Fruit fly (Drosophila melanogaster) whole organism, embryonic: Measurements from ENCODE around the gene Rad23.
A peak's percentile ranks its signal among the peaks of the same experiment; 100 is the strongest.

Experiments used
- Aef1 ChIP-seq: fragments of 200-800 bp; sonication (Bioruptor generic); IDR thresholded peaks from 3 replicates; pipeline ENCODE4 v1.3.6; 2022; ENCODE audit warnings: missing biosample characterization, missing genetic modification characterization
- CG10209 ChIP-seq: fragments of 200-800 bp; sonication (Bioruptor generic); optimal IDR thresholded peaks from 3 replicates; lab custom pipeline; 2017; ENCODE audit warnings: missing biosample characterization, mild to moderate bottlenecking, missing genetic modification characterization, missing genetic modification reagents
- CG1024 ChIP-seq: fragments of 200-800 bp; sonication (Bioruptor generic); IDR thresholded peaks from 2 replicates; pipeline ENCODE4 v1.3.6; 2022; ENCODE audit warnings: missing biosample characterization, missing genetic modification characterization
- CG12769 ChIP-seq: fragments of 200-800 bp; sonication (Bioruptor generic); optimal IDR thresholded peaks from 2 replicates; lab custom pipeline; 2019; ENCODE audit warnings: missing biosample characterization, mild to moderate bottlenecking, missing genetic modification characterization, moderate library complexity
- CG12942 ChIP-seq: fragments of 200-800 bp; sonication (Bioruptor generic); optimal IDR thresholded peaks from 3 replicates; lab custom pipeline; 2016; ENCODE audit warnings: missing biosample characterization, missing genetic modification characterization
- CG13296 ChIP-seq: fragments of 200-800 bp; sonication (Bioruptor generic); optimal IDR thresholded peaks from 3 replicates; lab custom pipeline; 2018; ENCODE audit warnings: missing biosample characterization, mild to moderate bottlenecking, missing genetic modification characterization
- CG1602 ChIP-seq: fragments of 200-800 bp; sonication (Bioruptor generic); optimal IDR thresholded peaks from 3 replicates; lab custom pipeline; 2016; ENCODE audit warnings: missing biosample characterization, missing genetic modification characterization
- CG17186 ChIP-seq: fragments of 200-800 bp; sonication (Bioruptor generic); optimal IDR thresholded peaks from 3 replicates; lab custom pipeline; 2017; ENCODE audit warnings: missing biosample characterization, missing genetic modification reagents, missing genetic modification characterization
- CG18599 ChIP-seq: fragments of 200-800 bp; sonication (Bioruptor generic); optimal IDR thresholded peaks from 3 replicates; lab custom pipeline; 2017; ENCODE audit warnings: missing biosample characterization, missing genetic modification characterization, mild to moderate bottlenecking, moderate library complexity, missing genetic modification reagents
- CG18619 ChIP-seq: fragments of 200-800 bp; sonication (Bioruptor generic); optimal IDR thresholded peaks from 3 replicates; lab custom pipeline; 2017; ENCODE audit warnings: missing biosample characterization, mild to moderate bottlenecking, missing genetic modification characterization
- CG30020 ChIP-seq: fragments of 200-800 bp; optimal IDR thresholded peaks from 2 replicates; lab custom pipeline; 2019; ENCODE audit warnings: missing biosample characterization, mild to moderate bottlenecking, missing genetic modification characterization, moderate library complexity
- CG3726 ChIP-seq: fragments of 200-800 bp; sonication (Bioruptor generic); IDR thresholded peaks from 3 replicates; pipeline ENCODE4, ENCODE4 v1.3.6; 2022; ENCODE audit warnings: missing biosample characterization, missing genetic modification characterization
- CG6175 ChIP-seq: fragments of 200-800 bp; sonication (Bioruptor generic); IDR thresholded peaks from 3 replicates; pipeline ENCODE4 v1.3.6; 2022; ENCODE audit warnings: missing biosample characterization, missing genetic modification characterization
- CG6689 ChIP-seq: fragments of 200-800 bp; sonication (Bioruptor generic); IDR thresholded peaks from 2 replicates; pipeline ENCODE4 v1.3.6; 2022; ENCODE audit warnings: missing biosample characterization, missing genetic modification characterization
- CG6813 ChIP-seq: fragments of 200-800 bp; sonication (Bioruptor generic); optimal IDR thresholded peaks from 2 replicates; lab custom pipeline; 2017; ENCODE audit warnings: missing biosample characterization, missing genetic modification characterization, mild to moderate bottlenecking, moderate library complexity, missing genetic modification reagents
- Dbx ChIP-seq: fragments of 200-800 bp; sonication (Bioruptor generic); IDR thresholded peaks from 3 replicates; pipeline ENCODE4 v1.3.6; 2022; ENCODE audit warnings: missing biosample characterization, missing genetic modification characterization
- Dref ChIP-seq: fragments of 200-800 bp; sonication (Bioruptor generic); IDR thresholded peaks from 2 replicates; pipeline ENCODE4 v1.3.6; 2022; ENCODE audit warnings: missing biosample characterization, missing genetic modification characterization
- ERR ChIP-seq: fragments of 200-800 bp; sonication (Bioruptor generic); optimal IDR thresholded peaks from 2 replicates; lab custom pipeline; 2016; ENCODE audit warnings: missing biosample characterization, missing genetic modification characterization
- Elba2 ChIP-seq: fragments of 200-800 bp; sonication (Bioruptor generic); optimal IDR thresholded peaks from 3 replicates; lab custom pipeline; 2016; ENCODE audit warnings: missing biosample characterization, missing genetic modification characterization
- Fer2 ChIP-seq: fragments of 200-800 bp; sonication (Bioruptor generic); optimal IDR thresholded peaks from 2 replicates; lab custom pipeline; 2018; ENCODE audit warnings: missing biosample characterization, mild to moderate bottlenecking, missing genetic modification characterization, moderate library complexity
- Hsf ChIP-seq: fragments of 200-800 bp; sonication (Bioruptor generic); optimal IDR thresholded peaks from 3 replicates; lab custom pipeline; 2016; ENCODE audit warnings: missing biosample characterization, missing genetic modification characterization
- NFAT ChIP-seq: fragments of 200-800 bp; sonication (Bioruptor generic); IDR thresholded peaks from 2 replicates; pipeline ENCODE4 v1.3.6; 2022; ENCODE audit warnings: missing biosample characterization, missing genetic modification characterization
- Nf-YB ChIP-seq: fragments of 200-800 bp; sonication (Bioruptor generic); optimal IDR thresholded peaks from 3 replicates; lab custom pipeline; 2019; ENCODE audit warnings: missing biosample characterization, mild to moderate bottlenecking, missing genetic modification characterization, moderate library complexity
- Sox102F ChIP-seq: fragments of 200-800 bp; sonication (Bioruptor generic); optimal IDR thresholded peaks from 2 replicates; lab custom pipeline; 2018; ENCODE audit warnings: missing biosample characterization, mild to moderate bottlenecking, missing genetic modification characterization, moderate library complexity
- Taf1 ChIP-seq: fragments of 200-800 bp; sonication (Bioruptor generic); IDR thresholded peaks from 2 replicates; pipeline ENCODE4 v1.3.6; 2022; ENCODE audit warnings: missing biosample characterization, missing genetic modification characterization
- cato ChIP-seq: fragments of 200-800 bp; sonication (Bioruptor generic); optimal IDR thresholded peaks from 2 replicates; lab custom pipeline; 2016; ENCODE audit warnings: missing biosample characterization, missing genetic modification characterization, borderline replicate concordance
- cg ChIP-seq: fragments of 200-800 bp; sonication (Bioruptor generic); optimal IDR thresholded peaks from 3 replicates; lab custom pipeline; 2019; ENCODE audit warnings: missing biosample characterization, mild to moderate bottlenecking, missing genetic modification characterization, moderate library complexity
- crol ChIP-seq: fragments of 200-800 bp; sonication (Bioruptor generic); IDR thresholded peaks from 2 replicates; pipeline ENCODE4 v1.3.6; 2022; ENCODE audit warnings: missing biosample characterization, missing genetic modification characterization
- fd3F ChIP-seq: fragments of 200-800 bp; sonication (Bioruptor generic); optimal IDR thresholded peaks from 2 replicates; lab custom pipeline; 2018; ENCODE audit warnings: missing biosample characterization, mild to moderate bottlenecking, missing genetic modification characterization, moderate library complexity
- inv ChIP-seq: fragments of 200-800 bp; sonication (Bioruptor generic); IDR thresholded peaks from 2 replicates; pipeline ENCODE4 v1.3.6; 2022; ENCODE audit warnings: missing biosample characterization, missing genetic modification characterization; ENCODE audit not compliant: partially characterized antibody
- lola ChIP-seq, 3 experiments: fragments of >200 bp in 2 of 3; fragments of 200-800 bp in 1 of 3; sonication (Bioruptor generic) in 1 of 3; optimal IDR thresholded peaks; 2 replicates each; lab custom pipeline; 2017 to 2019; ENCODE audit warnings: missing biosample characterization in 3 of 3, missing genetic modification characterization in 3 of 3, mild to moderate bottlenecking in 1 of 3, moderate library complexity in 1 of 3
- mam ChIP-seq: fragments of 200-800 bp; sonication (Bioruptor generic); optimal IDR thresholded peaks from 3 replicates; lab custom pipeline; 2016; ENCODE audit warnings: missing biosample characterization, missing genetic modification characterization
- mld ChIP-seq: fragments of 200-800 bp; sonication (Bioruptor generic); IDR thresholded peaks from 3 replicates; pipeline ENCODE4 v1.3.6; 2022; ENCODE audit warnings: missing biosample characterization, missing genetic modification characterization; ENCODE audit not compliant: partially characterized antibody
- prd ChIP-seq, 3 experiments: fragments of >200 bp in 2 of 3; fragments of 200-800 bp in 1 of 3; sonication (Bioruptor generic) in 1 of 3; optimal IDR thresholded peaks in 2 of 3; IDR thresholded peaks in 1 of 3; 2 replicates in 2 of 3; 3 replicates in 1 of 3; pipeline versions ENCODE4 v1.3.6 to Lab custom; 2017 to 2022; ENCODE audit warnings: missing biosample characterization in 1 of 3, missing genetic modification characterization in 1 of 3
- rib ChIP-seq: fragments of 200-800 bp; sonication (Bioruptor generic); IDR thresholded peaks from 2 replicates; pipeline ENCODE4 v1.3.6; 2022; ENCODE audit warnings: missing biosample characterization, missing genetic modification characterization
- salm ChIP-seq: fragments of 200-800 bp; sonication (Bioruptor generic); optimal IDR thresholded peaks from 2 replicates; lab custom pipeline; 2018; ENCODE audit warnings: missing biosample characterization, mild to moderate bottlenecking, missing genetic modification characterization
- scrt ChIP-seq: fragments of 200-800 bp; sonication (Bioruptor generic); optimal IDR thresholded peaks from 2 replicates; lab custom pipeline; 2018; ENCODE audit warnings: missing biosample characterization, mild to moderate bottlenecking, missing genetic modification characterization, moderate library complexity
- stwl ChIP-seq: fragments of 200-800 bp; sonication (Bioruptor generic); optimal IDR thresholded peaks from 3 replicates; lab custom pipeline; 2018; ENCODE audit warnings: missing biosample characterization, mild to moderate bottlenecking, missing genetic modification characterization, moderate library complexity
- tgo ChIP-seq: fragments of 200-800 bp; sonication (Bioruptor generic); IDR thresholded peaks from 3 replicates; pipeline ENCODE4 v1.3.6; 2022; ENCODE audit warnings: missing biosample characterization, missing genetic modification characterization
- tll ChIP-seq, 2 experiments: fragments of 200-800 bp in 1 of 2; fragments of >200 bp in 1 of 2; sonication (Bioruptor generic) in 1 of 2; optimal IDR thresholded peaks; 2 replicates each; lab custom pipeline; 2017 to 2019; ENCODE audit warnings: missing biosample characterization in 2 of 2, missing genetic modification characterization in 2 of 2, mild to moderate bottlenecking in 1 of 2, moderate library complexity in 1 of 2
- toy ChIP-seq: fragments of 200-800 bp; sonication (Bioruptor generic); IDR thresholded peaks from 2 replicates; pipeline ENCODE4 v1.3.6; 2022; ENCODE audit warnings: missing biosample characterization, missing genetic modification characterization
- zf30C ChIP-seq: fragments of 200-800 bp; sonication (Bioruptor generic); optimal IDR thresholded peaks from 3 replicates; lab custom pipeline; 2018; ENCODE audit warnings: missing biosample characterization, mild to moderate bottlenecking, missing genetic modification characterization

Rad23 gene

dm6 chr4:314672-315266 is 6.9 kb downstream of the Rad23 start, which contains the start of gene Rnf11 (continued):
- TF ChIP-seq mld: no peak
- no peak for TF ChIP-seq tgo (GFP tag; lab: Robert Waterston, UW)
- TF ChIP-seq CG3726: no peak
- no peak for TF ChIP-seq salm
- no peak for TF ChIP-seq crol (GFP tag; lab: Robert Waterston, UW)
- TF ChIP-seq CG30020 (tag; lab: Kevin White, UChicago): peak; percentile 98
- no peak for TF ChIP-seq cato
- peak in 1 of 3 experiments; percentile 65 for TF ChIP-seq lola (GFP tag; optimal IDR thresholded peaks at IDR 0.05; lab: Kevin White, UChicago)
- TF ChIP-seq CG6175: no peak
- no peak for TF ChIP-seq CG6813 (GFP tag; lab: Kevin White, UChicago)
- no peak for TF ChIP-seq CG13296 (GFP tag; lab: Kevin White, UChicago)
- TF ChIP-seq toy: no peak
- TF ChIP-seq tll (GFP tag; optimal IDR thresholded peaks at IDR 0.05; lab: Kevin White, UChicago): no peak
- TF ChIP-seq Aef1 (GFP tag; lab: Robert Waterston, UW): no peak
- TF ChIP-seq CG1024 (GFP tag; lab: Robert Waterston, UW): peak; percentile 99
- peak; percentile 26 for TF ChIP-seq CG1602 (GFP tag; lab: Kevin White, UChicago)
- TF ChIP-seq CG10209: no peak
- no peak for TF ChIP-seq CG6689
- no peak for TF ChIP-seq Dbx (GFP tag; lab: Robert Waterston, UW)
- TF ChIP-seq cg (GFP tag; lab: Kevin White, UChicago): no peak
- no peak for TF ChIP-seq CG18599 (GFP tag; lab: Kevin White, UChicago)
- TF ChIP-seq Nf-YB (GFP tag; lab: Kevin White, UChicago): no peak
- no peak for TF ChIP-seq rib
- TF ChIP-seq CG12942: peak; percentile 7
- TF ChIP-seq ERR (GFP tag; lab: Kevin White, UChicago): no peak
- TF ChIP-seq scrt: no peak
- no peak for TF ChIP-seq NFAT (GFP tag; lab: Robert Waterston, UW)
- no peak for TF ChIP-seq zf30C (GFP tag; lab: Kevin White, UChicago)
- TF ChIP-seq mam (GFP tag; lab: Kevin White, UChicago): peak; percentile 9
- no peak for TF ChIP-seq Hsf (GFP tag; lab: Kevin White, UChicago)
- TF ChIP-seq fd3F: no peak
- TF ChIP-seq CG17186 (GFP tag; lab: Kevin White, UChicago): no peak
- no peak for TF ChIP-seq Elba2 (GFP tag; lab: Kevin White, UChicago)
- TF ChIP-seq CG18619 (GFP tag; lab: Kevin White, UChicago): no peak
- TF ChIP-seq Taf1 (GFP tag; lab: Robert Waterston, UW): no peak
- no peak for TF ChIP-seq inv (GFP tag; lab: Robert Waterston, UW)
- TF ChIP-seq Sox102F (GFP tag; lab: Kevin White, UChicago): no peak
- TF ChIP-seq Dref (GFP tag; lab: Robert Waterston, UW): no peak
- TF ChIP-seq Fer2 (tag; lab: Kevin White, UChicago): no peak
- TF ChIP-seq prd (optimal IDR thresholded peaks at IDR 0.05; lab: Kevin White, UChicago): no peak
- TF ChIP-seq prd (GFP tag; IDR thresholded peaks at IDR 0.05; lab: Robert Waterston, UW): no peak; the same call in 2 of the 3 replicates
- no peak for TF ChIP-seq stwl (tag; lab: Kevin White, UChicago)
- TF ChIP-seq CG12769 (tag; lab: Kevin White, UChicago): no peak
- TF ChIP-seq, all 482 proteins: peak for 55
